Fruit fly (Drosophila melanogaster) whole organism, embryonic: ENCODE results near the gene CG4133.

ENCODE experiments used
- Ada2b ChIP-seq: fragments of 200-800 bp; sonication (Bioruptor generic); IDR thresholded peaks from 2 replicates; pipeline ENCODE4 v1.3.6; 2022; ENCODE audit warnings: missing biosample characterization, missing genetic modification characterization
- BEAF-32 ChIP-seq: fragments of 200-800 bp; sonication (Bioruptor generic); optimal IDR thresholded peaks from 3 replicates; lab custom pipeline; 2017; ENCODE audit warnings: missing biosample characterization, missing genetic modification characterization, mild to moderate bottlenecking, moderate library complexity, missing genetic modification reagents
- CG10979 ChIP-seq: fragments of 200-800 bp; sonication (Bioruptor generic); optimal IDR thresholded peaks from 2 replicates; lab custom pipeline; 2018; ENCODE audit warnings: missing biosample characterization, mild to moderate bottlenecking, missing genetic modification characterization, moderate library complexity
- CG11398 ChIP-seq: fragments of 200-800 bp; sonication (Bioruptor generic); optimal IDR thresholded peaks from 2 replicates; lab custom pipeline; 2016; ENCODE audit warnings: missing biosample characterization, missing genetic modification characterization
- CG1832 ChIP-seq: fragments of 200-800 bp; sonication (Bioruptor generic); optimal IDR thresholded peaks from 2 replicates; lab custom pipeline; 2017; ENCODE audit warnings: missing biosample characterization, mild to moderate bottlenecking, missing genetic modification characterization, inconsistent platforms
- CG2678 ChIP-seq: fragments of 200-800 bp; sonication (Bioruptor generic); optimal IDR thresholded peaks from 3 replicates; lab custom pipeline; 2019; ENCODE audit warnings: missing biosample characterization, mild to moderate bottlenecking, missing genetic modification characterization, moderate library complexity
- CG30431 ChIP-seq: fragments of 200-800 bp; sonication (Bioruptor generic); optimal IDR thresholded peaks from 2 replicates; lab custom pipeline; 2017; ENCODE audit warnings: missing biosample characterization, missing genetic modification characterization
- CG3163 ChIP-seq: fragments of 200-800 bp; sonication (Bioruptor generic); optimal IDR thresholded peaks from 3 replicates; lab custom pipeline; 2016; ENCODE audit warnings: missing biosample characterization, missing genetic modification characterization
- CG3726 ChIP-seq: fragments of 200-800 bp; sonication (Bioruptor generic); IDR thresholded peaks from 3 replicates; pipeline ENCODE4, ENCODE4 v1.3.6; 2022; ENCODE audit warnings: missing biosample characterization, missing genetic modification characterization
- CG43689 ChIP-seq: fragments of 200-800 bp; sonication (Bioruptor generic); IDR thresholded peaks from 2 replicates; pipeline ENCODE4 v1.3.6; 2022; ENCODE audit warnings: missing biosample characterization, missing genetic modification characterization
- CG6765 ChIP-seq: fragments of 200-800 bp; sonication (Bioruptor generic); optimal IDR thresholded peaks from 3 replicates; lab custom pipeline; 2017; ENCODE audit warnings: missing biosample characterization, mild to moderate bottlenecking, missing genetic modification characterization
- CG8359 ChIP-seq: fragments of 200-800 bp; sonication (Bioruptor generic); optimal IDR thresholded peaks from 2 replicates; lab custom pipeline; 2017; ENCODE audit warnings: missing biosample characterization, mild to moderate bottlenecking, missing genetic modification characterization, borderline replicate concordance
- CG9727 ChIP-seq: fragments of 200-800 bp; sonication (Bioruptor generic); optimal IDR thresholded peaks from 3 replicates; lab custom pipeline; 2017; ENCODE audit warnings: missing biosample characterization, mild to moderate bottlenecking, missing genetic modification characterization
- CG9817 ChIP-seq: fragments of 200-800 bp; sonication (Bioruptor generic); optimal IDR thresholded peaks from 2 replicates; lab custom pipeline; 2018; ENCODE audit warnings: missing biosample characterization, mild to moderate bottlenecking, missing genetic modification characterization, moderate library complexity
- Camta ChIP-seq: fragments of 200-800 bp; sonication (Bioruptor generic); optimal IDR thresholded peaks from 2 replicates; lab custom pipeline; 2016; ENCODE audit warnings: missing biosample characterization, missing genetic modification characterization
- Fer1 ChIP-seq: fragments of 200-800 bp; sonication (Bioruptor generic); optimal IDR thresholded peaks from 2 replicates; lab custom pipeline; 2017; ENCODE audit warnings: missing biosample characterization, mild to moderate bottlenecking, missing genetic modification characterization
- Lhr ChIP-seq: fragments of 200-800 bp; sonication (Bioruptor generic); optimal IDR thresholded peaks from 3 replicates; lab custom pipeline; 2017; ENCODE audit warnings: mild to moderate bottlenecking, missing biosample characterization, missing genetic modification reagents, missing genetic modification characterization
- Mad ChIP-seq: fragments of 200-800 bp; sonication (Bioruptor generic); optimal IDR thresholded peaks from 2 replicates; lab custom pipeline; 2016; ENCODE audit warnings: missing biosample characterization, missing genetic modification characterization
- Meics ChIP-seq: fragments of 200-800 bp; sonication (Bioruptor generic); optimal IDR thresholded peaks from 2 replicates; lab custom pipeline; 2017; ENCODE audit warnings: missing biosample characterization, mild to moderate bottlenecking, missing genetic modification characterization
- Mes4 ChIP-seq: fragments of 200-800 bp; sonication (Bioruptor generic); optimal IDR thresholded peaks from 2 replicates; lab custom pipeline; 2016; ENCODE audit warnings: missing biosample characterization, missing genetic modification characterization
- NFAT ChIP-seq: fragments of 200-800 bp; sonication (Bioruptor generic); IDR thresholded peaks from 2 replicates; pipeline ENCODE4 v1.3.6; 2022; ENCODE audit warnings: missing biosample characterization, missing genetic modification characterization
- Optix ChIP-seq: fragments of 200-800 bp; sonication (Bioruptor generic); IDR thresholded peaks from 3 replicates; pipeline ENCODE4 v1.3.6; 2022; ENCODE audit warnings: missing biosample characterization, missing genetic modification characterization
- Poxn ChIP-seq: fragments of 200-800 bp; sonication (Bioruptor generic); IDR thresholded peaks from 2 replicates; pipeline ENCODE4 v1.3.6; 2022; ENCODE audit warnings: missing biosample characterization, missing genetic modification characterization
- Rfx ChIP-seq: fragments of 200-800 bp; sonication (Bioruptor generic); IDR thresholded peaks from 2 replicates; pipeline ENCODE4 v1.3.6; 2022; ENCODE audit warnings: missing biosample characterization, missing genetic modification characterization
- Sox100B ChIP-seq: fragments of 200-800 bp; sonication (Bioruptor generic); optimal IDR thresholded peaks from 3 replicates; lab custom pipeline; 2018; ENCODE audit warnings: missing biosample characterization, mild to moderate bottlenecking, missing genetic modification characterization
- Tbp ChIP-seq: fragments of >200 bp; optimal IDR thresholded peaks from 2 replicates; lab custom pipeline; 2018; ENCODE audit warnings: missing biosample characterization, missing genetic modification characterization
- amos ChIP-seq: fragments of 200-800 bp; sonication (Bioruptor generic); IDR thresholded peaks from 2 replicates; pipeline ENCODE4 v1.3.6; 2022; ENCODE audit warnings: missing biosample characterization, missing genetic modification characterization; ENCODE audit not compliant: partially characterized antibody
- ash1 ChIP-seq: fragments of 200-800 bp; sonication (Bioruptor generic); optimal IDR thresholded peaks from 2 replicates; lab custom pipeline; 2018; ENCODE audit warnings: missing biosample characterization, mild to moderate bottlenecking, missing genetic modification characterization
- cg ChIP-seq: fragments of 200-800 bp; sonication (Bioruptor generic); optimal IDR thresholded peaks from 3 replicates; lab custom pipeline; 2019; ENCODE audit warnings: missing biosample characterization, mild to moderate bottlenecking, missing genetic modification characterization, moderate library complexity
- crol ChIP-seq: fragments of 200-800 bp; sonication (Bioruptor generic); IDR thresholded peaks from 2 replicates; pipeline ENCODE4 v1.3.6; 2022; ENCODE audit warnings: missing biosample characterization, missing genetic modification characterization
- cwo ChIP-seq: fragments of 200-800 bp; sonication (Bioruptor generic); optimal IDR thresholded peaks from 3 replicates; lab custom pipeline; 2017; ENCODE audit warnings: missing biosample characterization, missing genetic modification characterization, mild to moderate bottlenecking, moderate library complexity, missing genetic modification reagents
- danr ChIP-seq: fragments of 200-800 bp; sonication (Bioruptor generic); IDR thresholded peaks from 2 replicates; pipeline ENCODE4 v1.3.6; 2022; ENCODE audit warnings: missing biosample characterization, missing genetic modification characterization
- dmrt11E ChIP-seq: fragments of 200-800 bp; sonication (Bioruptor generic); optimal IDR thresholded peaks from 3 replicates; lab custom pipeline; 2018; ENCODE audit warnings: missing biosample characterization, mild to moderate bottlenecking, missing genetic modification characterization, moderate library complexity
- dmrt99B ChIP-seq: fragments of 200-800 bp; sonication (Bioruptor generic); optimal IDR thresholded peaks from 2 replicates; lab custom pipeline; 2018; ENCODE audit warnings: missing biosample characterization, mild to moderate bottlenecking, missing genetic modification characterization, moderate library complexity
- fd3F ChIP-seq: fragments of 200-800 bp; sonication (Bioruptor generic); optimal IDR thresholded peaks from 2 replicates; lab custom pipeline; 2018; ENCODE audit warnings: missing biosample characterization, mild to moderate bottlenecking, missing genetic modification characterization, moderate library complexity
- fd64A ChIP-seq: fragments of 200-800 bp; sonication (Bioruptor generic); optimal IDR thresholded peaks from 3 replicates; lab custom pipeline; 2018; ENCODE audit warnings: missing biosample characterization, mild to moderate bottlenecking, missing genetic modification characterization
- hbn ChIP-seq: fragments of 200-800 bp; sonication (Bioruptor generic); IDR thresholded peaks from 2 replicates; pipeline ENCODE4 v1.3.6; 2022; ENCODE audit warnings: missing biosample characterization, missing genetic modification characterization; ENCODE audit not compliant: partially characterized antibody
- mld ChIP-seq: fragments of 200-800 bp; sonication (Bioruptor generic); IDR thresholded peaks from 3 replicates; pipeline ENCODE4 v1.3.6; 2022; ENCODE audit warnings: missing biosample characterization, missing genetic modification characterization; ENCODE audit not compliant: partially characterized antibody
- pb ChIP-seq: fragments of 200-800 bp; sonication (Bioruptor generic); optimal IDR thresholded peaks from 3 replicates; lab custom pipeline; 2016; ENCODE audit warnings: missing biosample characterization, missing genetic modification characterization
- pho ChIP-seq: fragments of 200-800 bp; sonication (Bioruptor generic); optimal IDR thresholded peaks from 2 replicates; lab custom pipeline; 2016; ENCODE audit warnings: missing biosample characterization, missing genetic modification characterization
- pnt ChIP-seq: fragments of 200-800 bp; sonication (Bioruptor generic); optimal IDR thresholded peaks from 3 replicates; lab custom pipeline; 2016; ENCODE audit warnings: missing biosample characterization, missing genetic modification characterization
- pzg ChIP-seq: fragments of 200-800 bp; sonication (Bioruptor generic); optimal IDR thresholded peaks from 3 replicates; lab custom pipeline; 2018; ENCODE audit warnings: missing biosample characterization, mild to moderate bottlenecking, missing genetic modification characterization, moderate library complexity
- ro ChIP-seq: fragments of 200-800 bp; sonication (Bioruptor generic); IDR thresholded peaks from 2 replicates; pipeline ENCODE4 v1.3.6; 2022; ENCODE audit warnings: missing biosample characterization, missing genetic modification characterization
- run ChIP-seq: fragments of 200-800 bp; sonication (Bioruptor generic); optimal IDR thresholded peaks from 3 replicates; lab custom pipeline; 2018; ENCODE audit warnings: missing biosample characterization, mild to moderate bottlenecking, missing genetic modification characterization
- so ChIP-seq: fragments of 200-800 bp; sonication (Bioruptor generic); IDR thresholded peaks from 3 replicates; pipeline ENCODE4 v1.3.6; 2022; ENCODE audit warnings: missing biosample characterization, missing genetic modification characterization
- sug ChIP-seq: fragments of 200-800 bp; optimal IDR thresholded peaks from 2 replicates; lab custom pipeline; 2019; ENCODE audit warnings: missing biosample characterization, mild to moderate bottlenecking, missing genetic modification characterization, moderate library complexity
- trh ChIP-seq: fragments of 200-800 bp; sonication (Bioruptor generic); optimal IDR thresholded peaks from 2 replicates; lab custom pipeline; 2016; ENCODE audit warnings: missing biosample characterization, missing genetic modification characterization
- unpg ChIP-seq: fragments of 200-800 bp; sonication (Bioruptor generic); optimal IDR thresholded peaks from 3 replicates; lab custom pipeline; 2018; ENCODE audit warnings: missing biosample characterization, mild to moderate bottlenecking, missing genetic modification characterization, moderate library complexity
- usp ChIP-seq: fragments of >200 bp; optimal IDR thresholded peaks from 2 replicates; lab custom pipeline; 2017; ENCODE audit warnings: missing biosample characterization, missing genetic modification characterization

The CG4133 gene

dm6 chr2L:429680-430484, 25.4 kb upstream of the CG4133 start (continued):
- no peak for TF ChIP-seq trh
- no peak for TF ChIP-seq Fer1 (GFP tag; lab: Kevin White, UChicago)
- TF ChIP-seq CG8359 (GFP tag; lab: Kevin White, UChicago): no peak
- TF ChIP-seq so (GFP tag; lab: Robert Waterston, UW): no peak
- peak; percentile 72 for TF ChIP-seq CG10979 (tag; lab: Kevin White, UChicago)
- peak; percentile 65 for TF ChIP-seq dmrt11E (tag; lab: Kevin White, UChicago)
- TF ChIP-seq Tbp: no peak
- no peak for TF ChIP-seq amos
- TF ChIP-seq run (tag; lab: Kevin White, UChicago): no peak
- no peak for TF ChIP-seq CG43689 (GFP tag; lab: Robert Waterston, UW)
- peak; percentile 33 for TF ChIP-seq pb (GFP tag; lab: Kevin White, UChicago)
- TF ChIP-seq sug (tag; lab: Kevin White, UChicago): no peak
- TF ChIP-seq ro (GFP tag; lab: Robert Waterston, UW): no peak
- peak; percentile 39 for TF ChIP-seq Meics (GFP tag; lab: Kevin White, UChicago)
- TF ChIP-seq CG11398 (GFP tag; lab: Kevin White, UChicago): peak; percentile 63
- TF ChIP-seq CG30431 (GFP tag; lab: Kevin White, UChicago): peak; percentile 23
- no peak for TF ChIP-seq fd3F (GFP tag; lab: Kevin White, UChicago)
- no peak for TF ChIP-seq danr
- peak; percentile 64 for TF ChIP-seq NFAT (GFP tag; lab: Robert Waterston, UW)
- TF ChIP-seq crol (GFP tag; lab: Robert Waterston, UW): peak; percentile 86
- TF ChIP-seq CG1832 (GFP tag; lab: Kevin White, UChicago): no peak
- peak; percentile 48 for TF ChIP-seq pnt (GFP tag; lab: Kevin White, UChicago)
- TF ChIP-seq Ada2b (GFP tag; lab: Robert Waterston, UW): peak; percentile 35; the same call in 1 of the 2 replicates
- TF ChIP-seq Mes4 (GFP tag; lab: Kevin White, UChicago): no peak
- TF ChIP-seq CG3726: no peak
- peak; percentile 56 for TF ChIP-seq CG9727
- TF ChIP-seq mld: no peak
- no peak for TF ChIP-seq Sox100B (GFP tag; lab: Kevin White, UChicago)
- TF ChIP-seq dmrt99B (tag; lab: Kevin White, UChicago): peak; percentile 25
- TF ChIP-seq usp: no peak
- peak; percentile 52 for TF ChIP-seq pho
- TF ChIP-seq BEAF-32 (GFP tag; lab: Kevin White, UChicago): no peak
- peak; percentile 42 for TF ChIP-seq unpg
- no peak for TF ChIP-seq CG3163 (GFP tag; lab: Kevin White, UChicago)
- no peak for TF ChIP-seq Optix (GFP tag; lab: Robert Waterston, UW)
- TF ChIP-seq CG6765 (GFP tag; lab: Kevin White, UChicago): no peak
- TF ChIP-seq ash1: no peak
- no peak for TF ChIP-seq pzg (GFP tag; lab: Kevin White, UChicago)
- TF ChIP-seq cwo: no peak
- no peak for TF ChIP-seq cg (GFP tag; lab: Kevin White, UChicago)
- no peak for TF ChIP-seq fd64A (GFP tag; lab: Kevin White, UChicago)
- TF ChIP-seq Lhr (GFP tag; lab: Kevin White, UChicago): no peak
- no peak for TF ChIP-seq CG9817 (tag; lab: Kevin White, UChicago)
- TF ChIP-seq Camta (GFP tag; lab: Kevin White, UChicago): peak; percentile 39
- TF ChIP-seq Mad (GFP tag; lab: Kevin White, UChicago): no peak
- peak; percentile 64; the same call in 1 of the 2 replicates for TF ChIP-seq Rfx (GFP tag; lab: Robert Waterston, UW)
- TF ChIP-seq hbn: no peak
- no peak for TF ChIP-seq Poxn (GFP tag; lab: Robert Waterston, UW)
- TF ChIP-seq CG2678 (tag; lab: Kevin White, UChicago): peak; percentile 66
